Fruit fly (Drosophila melanogaster): ENCODE data around the gene Sac1.

Gene Sac1

DNA sequence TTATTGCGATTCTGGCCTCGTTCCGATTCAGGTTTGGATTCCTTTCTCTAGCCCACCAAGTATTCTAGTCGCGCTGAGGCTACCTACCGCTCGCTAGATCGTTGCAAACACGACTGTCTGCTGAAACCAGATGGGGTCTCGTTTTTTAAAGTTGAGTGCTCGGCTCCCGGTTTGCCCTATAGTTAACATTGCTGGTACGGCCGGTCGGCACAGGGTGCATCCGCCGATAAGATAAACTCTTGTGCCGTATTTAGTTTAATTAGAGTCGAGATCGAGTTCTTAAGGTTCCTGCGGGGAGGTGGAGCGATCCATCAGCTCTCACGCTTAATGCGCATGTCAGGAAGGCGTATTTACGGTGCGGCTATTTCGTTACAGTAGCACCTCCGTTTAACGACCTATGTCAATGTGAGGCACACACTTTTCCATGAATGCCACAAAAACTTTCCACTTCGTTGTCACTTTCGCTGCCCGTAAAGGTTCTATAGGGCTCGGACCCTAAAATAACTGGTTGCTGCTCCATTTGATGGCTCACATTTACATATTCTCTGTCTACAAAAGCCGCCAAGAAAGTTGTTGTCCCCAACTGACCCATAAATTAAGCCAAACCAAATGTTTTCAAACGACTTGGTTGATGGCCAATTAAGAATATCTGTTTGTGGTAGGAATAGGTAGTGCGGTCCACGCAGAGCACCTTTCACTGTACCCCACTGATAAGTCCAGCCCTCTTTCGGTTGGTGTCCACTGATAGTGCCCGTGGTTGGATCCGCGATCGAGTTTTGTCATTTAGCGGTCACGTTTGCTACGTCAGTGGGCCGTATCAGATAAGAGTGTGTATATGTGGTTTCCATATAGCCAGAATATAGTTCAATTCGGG is 42.7 kb upstream of the Sac1 start, which contains the start of gene CG9119 (continued):
- TF ChIP-seq Camta (GFP tag; optimal IDR thresholded peaks at IDR 0.05) (peak; percentile 56), unpg (GFP tag; optimal IDR thresholded peaks at IDR 0.05) (peak; percentile 53), CG2875 (GFP tag; optimal IDR thresholded peaks at IDR 0.05) (no peak), Ssrp (tag; optimal IDR thresholded peaks at IDR 0.05) (peak; percentile 59), Bdp1 (GFP tag; optimal IDR thresholded peaks at IDR 0.05) (peak; percentile 15), CG13775 (GFP tag; optimal IDR thresholded peaks at IDR 0.05) (peak; percentile 68), ssp (GFP tag; IDR thresholded peaks at IDR 0.05) (peak; percentile 43), exex (tag; optimal IDR thresholded peaks at IDR 0.05) (peak; percentile 76), dysf (GFP tag; IDR thresholded peaks at IDR 0.05) (peak; percentile 70), lola (GFP tag; optimal IDR thresholded peaks at IDR 0.05) (peak in 1 of 3 experiments; percentile 44), CG8388 (GFP tag; optimal IDR thresholded peaks at IDR 0.05) (peak; percentile 44), pita (GFP tag; optimal IDR thresholded peaks at IDR 0.05) (no peak), croc (GFP tag; conservative IDR thresholded peaks at IDR 0.05) (no peak; the same call in 2 of the 3 replicates), row (GFP tag; IDR thresholded peaks at IDR 0.05) (peak; percentile 89), GATAe (GFP tag; conservative IDR thresholded peaks at IDR 0.05) (peak; percentile 41), disco-r (GFP tag; optimal IDR thresholded peaks at IDR 0.05) (peak; percentile 10), twi (tag; optimal IDR thresholded peaks at IDR 0.05) (peak; percentile 51), Hr3 (GFP tag; optimal IDR thresholded peaks at IDR 0.05) (peak; percentile 57), CG17186 (GFP tag; optimal IDR thresholded peaks at IDR 0.05) (no peak), maf-S (GFP tag; optimal IDR thresholded peaks at IDR 0.05) (no peak), NK7.1 (GFP tag; optimal IDR thresholded peaks at IDR 0.05) (no peak), CG5180 (GFP tag; optimal IDR thresholded peaks at IDR 0.05) (peak; percentile 41), gfzf (GFP tag; optimal IDR thresholded peaks at IDR 0.05) (no peak), dmrt11E (tag; optimal IDR thresholded peaks at IDR 0.05) (peak; percentile 16), wor (GFP tag; IDR thresholded peaks at IDR 0.05) (peak; percentile 44; the same call in 1 of the 2 replicates), CG4404 (GFP tag; IDR thresholded peaks at IDR 0.05) (peak; percentile 63), CG32532 (GFP tag; IDR thresholded peaks at IDR 0.05) (no peak; the same call in none of the 2 replicates), MBD-R2 (GFP tag; IDR thresholded peaks at IDR 0.05) (no peak), CG7745 (tag; optimal IDR thresholded peaks at IDR 0.05) (peak; percentile 11), btn (GFP tag; optimal IDR thresholded peaks at IDR 0.05) (peak; percentile 39), CG11093 (GFP tag; IDR thresholded peaks at IDR 0.05) (peak; percentile 51; the same call in 1 of the 3 replicates), corto (GFP tag; optimal IDR thresholded peaks at IDR 0.05) (no peak), CG6854 (GFP tag; optimal IDR thresholded peaks at IDR 0.05) (no peak), NfI (GFP tag; optimal IDR thresholded peaks at IDR 0.05) (peak; percentile 57), Deaf1 (tag; optimal IDR thresholded peaks at IDR 0.05) (peak; percentile 90), CG18619 (GFP tag; optimal IDR thresholded peaks at IDR 0.05) (peak; percentile 63), B-H1 (GFP tag; IDR thresholded peaks at IDR 0.05) (0 out of 3 replicates have a peak, but pooled peaks have one; percentile 30), ken (GFP tag; IDR thresholded peaks at IDR 0.05) (no peak), D19A (tag; optimal IDR thresholded peaks at IDR 0.05) (peak; percentile 56), nerfin-2 (GFP tag; IDR thresholded peaks at IDR 0.05; ENCODE audit: partially characterized antibody) (no peak), Myb (GFP tag; optimal IDR thresholded peaks at IDR 0.05) (peak; percentile 70), tin (GFP tag; optimal IDR thresholded peaks at IDR 0.05) (peak; percentile 13), trem (tag; optimal IDR thresholded peaks at IDR 0.05) (peak; percentile 11), hbn (GFP tag; IDR thresholded peaks at IDR 0.05; ENCODE audit: partially characterized antibody) (no peak), sd (tag; optimal IDR thresholded peaks at IDR 0.05) (peak; percentile 27), CG7372 (GFP tag; IDR thresholded peaks at IDR 0.05) (0 out of 2 replicates have a peak, but pooled peaks have one; percentile 26), Hmx (GFP tag; optimal IDR thresholded peaks at IDR 0.05) (peak; percentile 15), eve (GFP tag; optimal IDR thresholded peaks at IDR 0.05) (no peak)

Measured in whole organism, embryonic.